Worm (Caenorhabditis elegans) whole organism, young adult: ENCODE results near the gene F32E10.9.

Source experiments
- B0035.1 ChIP-seq: sonication (generic microtip); optimal IDR thresholded peaks from 2 replicates; lab custom pipeline; 2016; ENCODE audit warnings: missing genetic modification characterization, mild to moderate bottlenecking, missing compliant biosample characterization, missing genotype, missing genetic modification reagents
- B0336.3 ChIP-seq: fragments of 200-800 bp; sonication (Bioruptor generic); IDR thresholded peaks from 2 replicates; pipeline ENCODE4 v1.3.6; 2022; ENCODE audit warnings: missing genetic modification characterization, missing compliant biosample characterization
- D2030.7 ChIP-seq: fragments of 200-800 bp; sonication (Bioruptor generic); IDR thresholded peaks from 2 replicates; pipeline ENCODE4 v1.3.6; 2022; ENCODE audit warnings: missing genetic modification reagents, missing genetic modification characterization, missing compliant biosample characterization
- F10E7.11 ChIP-seq: sonication (generic microtip); optimal IDR thresholded peaks from 2 replicates; lab custom pipeline; 2017; ENCODE audit warnings: mild to moderate bottlenecking, missing genetic modification characterization, moderate library complexity, missing compliant biosample characterization
- F23B12.7 ChIP-seq: sonication (generic microtip); optimal IDR thresholded peaks from 2 replicates; lab custom pipeline; 2017; ENCODE audit warnings: missing genetic modification characterization, mild to moderate bottlenecking, missing compliant biosample characterization, antibody characterized with exemption, moderate library complexity; ENCODE audit not compliant: insufficient read depth
- F39B2.1 ChIP-seq: fragments of 200-800 bp; sonication (Bioruptor generic); IDR thresholded peaks from 2 replicates; pipeline ENCODE4 v1.3.6; 2022; ENCODE audit warnings: missing genetic modification reagents, missing genetic modification characterization, missing compliant biosample characterization
- F57C9.4 ChIP-seq: sonication (generic microtip); optimal IDR thresholded peaks from 2 replicates; lab custom pipeline; 2017; ENCODE audit warnings: mild to moderate bottlenecking, missing genetic modification characterization, missing compliant biosample characterization
- K12H6.12 ChIP-seq: fragments of 200-800 bp; sonication (Bioruptor generic); optimal IDR thresholded peaks from 2 replicates; lab custom pipeline; 2018; ENCODE audit warnings: mild to moderate bottlenecking, missing genetic modification characterization, missing compliant biosample characterization
- Y53G8AR.9 ChIP-seq: fragments of 200-800 bp; sonication (Bioruptor generic); conservative IDR thresholded peaks from 2 replicates; pipeline ENCODE4 v1.3.6; 2022; ENCODE audit warnings: missing genetic modification reagents, missing genetic modification characterization, missing compliant biosample characterization
- Y56A3A.18 ChIP-seq: fragments of 200-800 bp; sonication (Bioruptor generic); IDR thresholded peaks from 2 replicates; pipeline ENCODE4 v1.3.6; 2022; ENCODE audit warnings: missing genetic modification reagents, missing genetic modification characterization, missing compliant biosample characterization
- Y79H2A.3 ChIP-seq: fragments of 200-800 bp; sonication (Bioruptor generic); conservative IDR thresholded peaks from 2 replicates; pipeline ENCODE4 v1.3.6; 2022; ENCODE audit warnings: missing genetic modification reagents, missing genetic modification characterization, missing compliant biosample characterization
- ama-1 ChIP-seq, 3 experiments: fragments of 150-350 bp in 1 of 3; sonication (generic microtip) in 2 of 3; optimal IDR thresholded peaks; 2 replicates each; lab custom pipeline; 2014 to 2018; ENCODE audit warnings: missing biosample characterization in 2 of 3, missing genetic modification characterization in 2 of 3, missing genetic modification reagents in 2 of 3
- atf-7 ChIP-seq: sonication (generic microtip); optimal IDR thresholded peaks from 2 replicates; lab custom pipeline; 2017; ENCODE audit warnings: mild to moderate bottlenecking, missing genetic modification characterization, missing compliant biosample characterization
- bed-1 ChIP-seq: fragments of 200-800 bp; sonication (Bioruptor generic); IDR thresholded peaks from 2 replicates; pipeline ENCODE4 v1.3.6; 2022; ENCODE audit warnings: missing genetic modification reagents, missing genetic modification characterization, missing compliant biosample characterization
- cebp-1 ChIP-seq, 2 experiments: fragments of 200-800 bp in 1 of 2; sonication (Bioruptor generic) in 1 of 2; sonication (generic microtip) in 1 of 2; IDR thresholded peaks in 1 of 2; optimal IDR thresholded peaks in 1 of 2; 2 replicates each; pipeline versions ENCODE4 v1.3.6 to Lab custom; 2017 to 2022; ENCODE audit warnings: missing compliant biosample characterization in 2 of 2, missing genetic modification characterization in 2 of 2, mild to moderate bottlenecking in 1 of 2, missing genetic modification reagents in 1 of 2, moderate library complexity in 1 of 2
- ceh-100 ChIP-seq: fragments of 200-800 bp; sonication (Bioruptor generic); IDR thresholded peaks from 2 replicates; pipeline ENCODE4 v1.3.6; 2022; ENCODE audit warnings: missing genetic modification reagents, missing genetic modification characterization, missing compliant biosample characterization
- ceh-40 ChIP-seq: fragments of 200-800 bp; sonication (Bioruptor generic); IDR thresholded peaks from 2 replicates; pipeline ENCODE4 v1.3.6; 2022; ENCODE audit warnings: missing genetic modification characterization, missing compliant biosample characterization
- ceh-58 ChIP-seq: fragments of 200-800 bp; sonication (Bioruptor generic); IDR thresholded peaks from 2 replicates; pipeline ENCODE4 v1.3.6; 2022; ENCODE audit warnings: missing genetic modification characterization, missing compliant biosample characterization
- efl-1 ChIP-seq: fragments of 150-350 bp; optimal IDR thresholded peaks from 2 replicates; lab custom pipeline; 2014; ENCODE audit warnings: missing biosample characterization, missing genetic modification reagents, missing genetic modification characterization
- egl-44 ChIP-seq: fragments of 200-800 bp; sonication (Bioruptor generic); IDR thresholded peaks from 2 replicates; pipeline ENCODE4 v1.3.6; 2022; ENCODE audit warnings: missing genetic modification reagents, missing genetic modification characterization, missing compliant biosample characterization
- fkh-3 ChIP-seq: sonication (generic microtip); optimal IDR thresholded peaks from 2 replicates; lab custom pipeline; 2016; ENCODE audit warnings: mild to moderate bottlenecking, missing genetic modification characterization, missing compliant biosample characterization
- gei-17 ChIP-seq: fragments of 200-800 bp; sonication (Bioruptor generic); optimal IDR thresholded peaks from 2 replicates; lab custom pipeline; 2018; ENCODE audit warnings: mild to moderate bottlenecking, missing genetic modification characterization, missing compliant biosample characterization
- hlh-26 ChIP-seq: fragments of 200-800 bp; sonication (Bioruptor generic); conservative IDR thresholded peaks from 2 replicates; pipeline ENCODE4 v1.3.6; 2022; ENCODE audit warnings: missing genetic modification reagents, missing genetic modification characterization, missing compliant biosample characterization
- hmg-1.2 ChIP-seq: fragments of 200-800 bp; sonication (Bioruptor generic); IDR thresholded peaks from 2 replicates; pipeline ENCODE4 v1.3.6; 2022; ENCODE audit warnings: missing genetic modification reagents, missing genetic modification characterization, missing compliant biosample characterization
- hsf-1 ChIP-seq: fragments of 200-800 bp; sonication (Bioruptor generic); IDR thresholded peaks from 2 replicates; pipeline ENCODE4 v1.3.6; 2022; ENCODE audit warnings: missing genetic modification reagents, missing genetic modification characterization, missing compliant biosample characterization
- lsy-27 ChIP-seq: sonication (generic microtip); optimal IDR thresholded peaks from 2 replicates; lab custom pipeline; 2017; ENCODE audit warnings: missing genetic modification characterization, mild to moderate bottlenecking, missing compliant biosample characterization, antibody characterized with exemption, missing genotype, borderline replicate concordance; ENCODE audit not compliant: insufficient read depth
- madf-3 ChIP-seq: fragments of 200-800 bp; sonication (Bioruptor generic); IDR thresholded peaks from 2 replicates; pipeline ENCODE4 v1.3.6; 2022; ENCODE audit warnings: missing genetic modification reagents, missing genetic modification characterization, missing compliant biosample characterization
- madf-6 ChIP-seq: fragments of 200-800 bp; sonication (Bioruptor generic); IDR thresholded peaks from 2 replicates; pipeline ENCODE4 v1.3.6; 2022; ENCODE audit warnings: missing genetic modification reagents, missing genetic modification characterization, missing compliant biosample characterization
- mes-4 ChIP-seq: sonication (generic microtip); optimal IDR thresholded peaks from 2 replicates; lab custom pipeline; 2016; ENCODE audit warnings: missing genotype, missing genetic modification characterization, missing compliant biosample characterization
- mxl-1 ChIP-seq: sonication (generic microtip); optimal IDR thresholded peaks from 2 replicates; lab custom pipeline; 2016; ENCODE audit warnings: missing genetic modification characterization, missing compliant biosample characterization
- nfya-2 ChIP-seq: fragments of 200-800 bp; sonication (Bioruptor generic); IDR thresholded peaks from 2 replicates; pipeline ENCODE4 v1.3.6; 2022; ENCODE audit warnings: missing genetic modification reagents, missing genetic modification characterization, missing compliant biosample characterization
- pbrm-1 ChIP-seq: fragments of 200-800 bp; sonication (Bioruptor generic); IDR thresholded peaks from 2 replicates; pipeline ENCODE4 v1.3.6; 2022; ENCODE audit warnings: missing genetic modification reagents, missing genetic modification characterization, missing compliant biosample characterization
- sdz-38 ChIP-seq: sonication (generic microtip); optimal IDR thresholded peaks from 2 replicates; lab custom pipeline; 2016; ENCODE audit warnings: missing genotype, missing genetic modification characterization, missing compliant biosample characterization
- sea-2 ChIP-seq: fragments of 200-800 bp; sonication (Bioruptor generic); IDR thresholded peaks from 2 replicates; pipeline ENCODE4 v1.3.6; 2022; ENCODE audit warnings: missing genetic modification characterization, missing compliant biosample characterization
- snpc-1.1 ChIP-seq: sonication (generic microtip); optimal IDR thresholded peaks from 2 replicates; lab custom pipeline; 2017; ENCODE audit warnings: missing genetic modification characterization, mild to moderate bottlenecking, missing compliant biosample characterization, antibody characterized with exemption, moderate library complexity, missing genotype, missing genetic modification reagents; ENCODE audit not compliant: insufficient read depth
- somi-1 ChIP-seq: fragments of 200-800 bp; sonication (Bioruptor generic); optimal IDR thresholded peaks from 2 replicates; lab custom pipeline; 2018; ENCODE audit warnings: mild to moderate bottlenecking, missing genetic modification characterization, missing compliant biosample characterization
- unc-130 ChIP-seq: sonication (generic microtip); optimal IDR thresholded peaks from 2 replicates; lab custom pipeline; 2016; ENCODE audit warnings: missing genetic modification reagents, missing genetic modification characterization, missing compliant biosample characterization
- xnd-1 ChIP-seq: sonication (generic microtip); optimal IDR thresholded peaks from 2 replicates; lab custom pipeline; 2016; ENCODE audit warnings: missing genotype, missing genetic modification reagents, missing genetic modification characterization, missing compliant biosample characterization
- ztf-22 ChIP-seq: fragments of 200-800 bp; sonication (Bioruptor generic); optimal IDR thresholded peaks from 2 replicates; lab custom pipeline; 2018; ENCODE audit warnings: mild to moderate bottlenecking, missing genetic modification characterization, moderate library complexity, missing compliant biosample characterization
- ztf-26 ChIP-seq: sonication (generic microtip); optimal IDR thresholded peaks from 2 replicates; lab custom pipeline; 2017; ENCODE audit warnings: missing genetic modification characterization, missing compliant biosample characterization
- ztf-6 ChIP-seq: fragments of 200-800 bp; sonication (Bioruptor generic); IDR thresholded peaks from 2 replicates; pipeline ENCODE4 v1.3.6; 2022; ENCODE audit warnings: missing genetic modification reagents, missing genetic modification characterization, missing compliant biosample characterization

F32E10.9 gene

DNA sequence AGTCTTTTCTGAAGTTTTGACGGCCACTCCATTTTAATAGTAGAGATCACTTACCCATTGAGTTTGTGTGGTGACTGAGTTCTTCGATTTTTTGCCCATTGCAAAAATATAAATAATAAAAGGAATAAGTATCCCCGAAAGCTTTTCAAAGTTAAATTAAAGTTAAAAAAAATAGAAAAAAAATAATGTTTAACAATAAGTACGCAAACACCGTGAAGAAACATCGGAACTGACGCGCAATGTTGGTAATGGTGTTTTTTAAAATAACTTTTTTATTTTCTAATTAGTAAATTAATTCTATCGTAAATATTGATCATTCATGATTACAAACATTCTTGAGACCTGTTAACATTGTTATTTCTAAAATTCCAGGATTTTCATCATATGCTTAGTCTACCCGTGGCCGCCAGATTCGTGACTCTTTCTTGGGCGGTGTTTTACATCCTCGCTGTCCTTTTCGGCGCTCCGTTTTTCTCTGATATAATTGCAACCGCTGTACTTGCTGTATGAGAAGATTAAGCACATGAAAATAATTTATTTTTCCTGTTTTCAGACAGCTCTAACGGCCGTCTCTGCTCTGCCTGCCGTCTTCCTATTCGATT, 7.4 kb downstream of the F32E10.9 start, which contains the start of the genes F49E8.7, F49E8.8 and nprl-2:
TSS of gene F49E8.7 (minus strand) at position 101 of the 602 bp plus-strand sequence.
TSS of gene F49E8.8 (plus strand) at position 373 of the 602 bp plus-strand sequence.
TSS of gene nprl-2 (plus strand) at position 552 of the 602 bp plus-strand sequence.
- TF ChIP-seq cebp-1 (GFP tag; IDR thresholded peaks at IDR 0.05; lab: Robert Waterston, UW) (no peak), cebp-1 (tag; optimal IDR thresholded peaks at IDR 0.05; lab: Kevin White, UChicago) (no peak), efl-1 (GFP tag; lab: Kevin White, UChicago) (no peak), lsy-27 (tag; lab: Kevin White, UChicago) (no peak), B0336.3 (GFP tag; lab: Robert Waterston, UW) (no peak), nfya-2 (GFP tag; lab: Robert Waterston, UW) (no peak), hlh-26 (no peak), ztf-6 (GFP tag; lab: Robert Waterston, UW) (no peak), ztf-26 (tag; lab: Kevin White, UChicago) (no peak), D2030.7 (no peak), ztf-22 (GFP tag; lab: Kevin White, UChicago) (no peak), K12H6.12 (tag; lab: Kevin White, UChicago) (no peak), F39B2.1 (GFP tag; lab: Robert Waterston, UW) (no peak), F10E7.11 (tag; lab: Kevin White, UChicago) (no peak), madf-3 (GFP tag; lab: Robert Waterston, UW) (no peak), egl-44 (GFP tag; lab: Robert Waterston, UW) (no peak), fkh-3 (tag; lab: Kevin White, UChicago) (no peak), ama-1 (optimal IDR thresholded peaks at IDR 0.05; lab: Kevin White, UChicago) (no peak), ama-1 (GFP tag; optimal IDR thresholded peaks at IDR 0.05; lab: Kevin White, UChicago) (no peak), F23B12.7 (tag; lab: Kevin White, UChicago) (no peak)

DNA sequence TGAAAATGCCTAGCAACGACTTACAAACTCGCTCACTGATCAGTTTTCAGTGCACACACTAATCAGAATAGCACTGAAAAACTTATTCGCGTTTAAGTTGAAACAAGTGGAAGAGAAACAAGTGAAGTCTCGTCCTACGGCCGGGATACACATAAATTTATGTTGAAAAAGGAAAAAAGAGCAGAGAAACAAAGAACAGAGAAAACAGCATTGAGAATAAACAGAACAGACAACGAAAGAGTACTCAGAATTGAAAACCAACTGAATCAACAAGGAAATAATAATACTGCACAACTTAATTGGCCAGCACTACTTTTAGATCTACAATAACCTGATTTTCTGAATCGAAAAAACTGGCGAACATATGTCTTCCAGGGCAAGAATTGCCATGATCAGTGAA, 9.4 kb downstream of the F32E10.9 start, which contains the start of gene F49E8.6:
TSS of gene F49E8.6 (minus strand) at position 317 of the 400 bp plus-strand sequence.
- peak; percentile 38; the same call in 1 of the 2 replicates for TF ChIP-seq hmg-1.2 (GFP tag; lab: Robert Waterston, UW)
- no peak for TF ChIP-seq snpc-1.1

DNA sequence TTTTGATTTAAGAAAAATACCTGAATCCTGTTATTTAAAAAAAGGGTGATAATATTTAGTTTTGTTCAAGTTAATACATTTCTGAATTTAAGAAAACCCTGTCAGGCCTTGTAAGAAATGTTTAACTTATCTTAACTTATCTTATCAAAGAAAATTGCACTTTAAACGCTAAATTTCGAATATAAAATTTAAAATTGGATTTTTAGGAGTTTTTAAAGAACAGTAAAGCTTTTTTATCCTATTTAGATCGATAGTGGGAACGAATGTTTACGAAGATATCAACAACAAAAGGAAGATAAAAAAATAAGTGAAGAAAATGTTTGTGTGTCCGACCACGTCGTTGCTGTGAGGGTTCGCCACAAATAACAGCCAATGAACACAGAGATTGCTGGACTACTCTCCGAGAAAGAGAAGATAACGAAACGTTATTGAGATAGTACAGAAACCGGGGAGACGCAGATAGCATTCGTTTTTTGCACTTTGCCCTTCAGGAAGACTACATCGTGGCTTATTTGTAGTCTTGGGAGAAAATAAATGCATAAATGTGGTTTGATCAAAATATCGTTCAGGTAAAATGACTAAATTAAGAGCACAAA, 10.7 kb downstream of the F32E10.9 start, which contains the start of gene dif-1:
TSS of gene dif-1 (minus strand) at position 51 of the 596 bp plus-strand sequence.
- TF ChIP-seq gei-17 (GFP tag; lab: Kevin White, UChicago), result no peak
- TF ChIP-seq mes-4 (tag; lab: Kevin White, UChicago), result no peak
- TF ChIP-seq bed-1, result no peak
- no peak for TF ChIP-seq ztf-22 (GFP tag; lab: Kevin White, UChicago)
- no peak for TF ChIP-seq egl-44 (GFP tag; lab: Robert Waterston, UW)
- TF ChIP-seq mxl-1 (tag; lab: Kevin White, UChicago), result no peak
- no peak for TF ChIP-seq madf-3 (GFP tag; lab: Robert Waterston, UW)
- TF ChIP-seq F57C9.4 (tag; lab: Kevin White, UChicago), result no peak
- 0 out of 2 replicates have a peak, but pooled peaks have one; percentile 13 for TF ChIP-seq pbrm-1 (GFP tag; lab: Robert Waterston, UW)
- no peak for TF ChIP-seq Y56A3A.18 (GFP tag; lab: Robert Waterston, UW)
- 0 out of 2 replicates have a peak, but pooled peaks have one; percentile 7 for TF ChIP-seq madf-6 (GFP tag; lab: Robert Waterston, UW)
- TF ChIP-seq ceh-100 (GFP tag; lab: Robert Waterston, UW), result no peak
- TF ChIP-seq F10E7.11 (tag; lab: Kevin White, UChicago), result no peak
- no peak for TF ChIP-seq hlh-26
- TF ChIP-seq B0035.1 (tag; lab: Kevin White, UChicago), result no peak
- TF ChIP-seq cebp-1 (GFP tag; IDR thresholded peaks at IDR 0.05; lab: Robert Waterston, UW), result no peak
- TF ChIP-seq cebp-1 (tag; optimal IDR thresholded peaks at IDR 0.05; lab: Kevin White, UChicago), result peak; percentile 53
- no peak for TF ChIP-seq snpc-1.1
- TF ChIP-seq xnd-1 (tag; lab: Kevin White, UChicago), result no peak
- no peak for TF ChIP-seq unc-130 (GFP tag; lab: Kevin White, UChicago)
- TF ChIP-seq ceh-40, result no peak
- TF ChIP-seq atf-7 (tag; lab: Kevin White, UChicago), result no peak
- no peak for TF ChIP-seq hsf-1 (GFP tag; lab: Robert Waterston, UW)
- no peak for TF ChIP-seq sdz-38 (tag; lab: Kevin White, UChicago)
- TF ChIP-seq somi-1 (GFP tag; lab: Kevin White, UChicago), result peak; percentile 14
- TF ChIP-seq Y79H2A.3 (GFP tag; lab: Robert Waterston, UW), result no peak
- no peak for TF ChIP-seq ceh-58
- 0 out of 2 replicates have a peak, but pooled peaks have one; percentile 51 for TF ChIP-seq Y53G8AR.9 (GFP tag; lab: Robert Waterston, UW)
- no peak for TF ChIP-seq sea-2 (GFP tag; lab: Robert Waterston, UW)
